Fruit fly (Drosophila melanogaster) S2 (cell line): ENCODE results near the gene CG44194.

ENCODE experiments used
- CG8478 ChIP-seq: fragments of >200 bp; optimal IDR thresholded peaks from 2 replicates; lab custom pipeline; 2018
- CTCF ChIP-seq, 2 experiments: fragments of >200 bp; optimal IDR thresholded peaks; 2 replicates each; lab custom pipeline; 2018

CG44194 gene

dm6 chr3R:12997550-12998233 lies at the start of gene CG44194, which contains the start of the genes CG17327 and CG7518:
TSS of gene CG44194 (minus strand) at chr3R:12997726.
TSS of gene CG17327 (minus strand) at chr3R:12997726.
TSS of gene CG7518 (plus strand) at chr3R:12998089.
- TF ChIP-seq CTCF (optimal IDR thresholded peaks at IDR 0.05; lab: Kevin White, UChicago) = no peak

dm6 chr3R:13044459-13044858 lies 46.9 kb upstream of the CG44194 start, which contains the start of gene Hsc70-2:
TSS of gene Hsc70-2 (plus strand) at chr3R:13044759.
- TF ChIP-seq CTCF (optimal IDR thresholded peaks at IDR 0.05; lab: Kevin White, UChicago) (no peak), CG8478 (lab: Kevin White, UChicago) (no peak)

DNA sequence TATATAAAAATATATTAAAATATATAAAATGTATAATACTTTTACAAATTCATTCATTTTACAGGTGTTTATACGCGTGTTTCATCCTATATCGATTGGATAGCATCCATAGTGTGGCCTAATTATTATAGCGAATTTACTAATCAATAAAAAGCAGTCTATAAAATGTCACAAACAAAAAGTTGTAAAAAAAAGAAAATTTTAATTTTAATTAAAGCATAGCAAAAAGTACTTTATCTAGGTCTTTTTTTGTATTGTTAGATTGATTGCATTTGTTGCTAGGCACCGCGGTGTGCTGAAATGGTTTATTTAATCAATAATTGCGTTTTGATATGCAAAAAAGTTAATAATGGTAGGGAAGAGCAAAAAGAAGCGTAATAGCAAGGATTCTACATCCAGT lies 46.3 kb upstream of the CG44194 start, which contains the start of gene CG45122:
Gene CG45122, plus strand, starts transcription at position 301 of the 400 bp plus-strand sequence.
- TF ChIP-seq CTCF (optimal IDR thresholded peaks at IDR 0.05; lab: Kevin White, UChicago) = no peak
- TF ChIP-seq CG8478 (lab: Kevin White, UChicago) = no peak

DNA sequence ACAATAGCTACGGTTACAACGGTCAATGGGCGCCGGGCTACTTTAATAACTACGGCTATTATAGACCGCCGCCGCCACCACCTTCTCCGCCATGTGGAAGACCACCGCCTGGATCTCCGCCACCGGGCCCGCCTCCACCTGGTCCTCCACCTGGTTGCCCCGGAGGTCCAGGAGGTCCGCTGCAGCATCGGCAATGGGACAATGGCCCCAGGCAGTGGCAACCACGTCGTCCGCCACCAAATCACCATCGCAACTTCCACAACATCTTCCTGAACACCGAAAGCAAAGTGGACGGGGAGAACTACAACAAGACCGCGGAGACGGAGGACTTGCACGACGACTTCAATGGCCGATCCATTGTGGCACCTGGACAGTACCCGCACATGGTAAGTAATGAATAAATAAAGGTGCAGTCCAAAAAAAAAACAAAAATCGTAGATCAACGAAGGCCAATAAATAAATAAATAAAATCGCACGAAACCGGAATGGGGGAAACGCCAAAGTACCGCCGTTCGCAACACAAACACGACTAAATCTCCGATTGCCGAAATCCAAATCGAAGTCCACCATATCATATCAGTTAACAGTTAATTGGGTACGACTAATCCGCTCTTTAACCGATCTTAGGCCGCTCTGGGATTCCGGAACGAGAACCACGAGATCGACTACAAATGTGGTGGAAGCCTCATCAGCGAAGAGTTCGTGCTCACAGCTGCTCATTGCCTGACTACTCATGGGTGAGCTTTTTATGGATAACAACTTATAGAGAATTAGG lies 44.9 kb upstream of the CG44194 start, which contains the start of gene snk:
Gene snk, minus strand, starts transcription at position 513 of the 775 bp plus-strand sequence.
- TF ChIP-seq CTCF (optimal IDR thresholded peaks at IDR 0.05; lab: Kevin White, UChicago) = no peak
- no peak for TF ChIP-seq CG8478 (lab: Kevin White, UChicago)

dm6 chr3R:13041750-13042149 lies 44.2 kb upstream of the CG44194 start, which contains the start of gene CG11670:
TSS of gene CG11670 (plus strand) at chr3R:13042050.
- TF ChIP-seq CG8478 (lab: Kevin White, UChicago) (no peak), CTCF (optimal IDR thresholded peaks at IDR 0.05; lab: Kevin White, UChicago) (no peak)

DNA sequence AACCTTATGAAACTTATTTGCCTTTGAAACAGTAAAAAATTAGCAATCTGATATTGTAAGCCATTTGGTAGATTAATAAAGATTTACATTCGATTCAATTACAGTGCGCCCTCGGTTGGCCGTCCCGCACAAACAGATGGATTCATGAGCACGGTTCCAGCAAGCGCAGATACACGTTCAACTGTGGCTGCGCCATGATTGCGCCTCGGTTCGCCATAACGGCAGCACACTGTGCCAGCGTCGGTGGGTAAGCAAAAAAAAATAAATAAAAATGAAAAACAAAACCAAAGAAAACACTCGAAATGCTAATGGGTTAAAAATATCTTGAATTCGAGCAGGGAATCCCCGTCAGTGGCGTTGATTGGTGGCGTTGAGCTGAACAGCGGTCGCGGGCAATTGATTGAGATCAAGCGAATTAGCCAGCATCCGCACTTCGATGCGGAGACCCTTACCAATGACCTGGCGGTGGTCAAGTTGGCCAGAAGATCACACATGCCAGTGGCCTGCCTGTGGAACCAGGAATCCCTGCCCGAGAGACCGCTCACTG lies 41.6 kb upstream of the CG44194 start:
- TF ChIP-seq CG8478 (lab: Kevin White, UChicago) (no peak), CTCF (optimal IDR thresholded peaks at IDR 0.05; lab: Kevin White, UChicago) (no peak)

- TF ChIP-seq CG8478 (lab: Kevin White, UChicago) = no peak
- no peak for TF ChIP-seq CTCF (optimal IDR thresholded peaks at IDR 0.05; lab: Kevin White, UChicago)
Measured at dm6 chr3R:13038075-13038474, 40.5 kb upstream of the CG44194 start, which contains the start of gene CG11668. TSS of gene CG11668 (plus strand) at chr3R:13038375.

- TF ChIP-seq CG8478 (lab: Kevin White, UChicago) = no peak
- TF ChIP-seq CTCF (optimal IDR thresholded peaks at IDR 0.05; lab: Kevin White, UChicago) = no peak
Measured at dm6 chr3R:13036064-13036463, 38.5 kb upstream of the CG44194 start.

DNA sequence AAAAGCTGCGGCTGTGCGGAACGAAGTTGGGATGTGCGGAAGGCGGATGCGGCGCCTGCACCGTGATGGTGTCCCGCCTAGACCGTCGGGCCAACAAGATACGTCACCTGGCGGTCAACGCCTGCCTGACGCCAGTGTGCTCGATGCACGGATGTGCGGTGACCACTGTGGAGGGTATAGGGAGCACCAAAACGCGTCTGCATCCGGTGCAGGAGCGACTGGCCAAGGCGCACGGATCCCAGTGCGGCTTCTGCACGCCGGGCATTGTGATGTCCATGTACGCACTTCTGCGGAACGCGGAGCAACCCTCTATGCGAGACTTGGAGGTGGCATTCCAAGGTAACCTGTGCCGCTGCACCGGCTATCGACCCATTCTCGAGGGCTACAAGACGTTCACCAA lies 36.1 kb upstream of the CG44194 start:
- TF ChIP-seq CG8478 (lab: Kevin White, UChicago) (no peak), CTCF (optimal IDR thresholded peaks at IDR 0.05; lab: Kevin White, UChicago) (no peak)

DNA sequence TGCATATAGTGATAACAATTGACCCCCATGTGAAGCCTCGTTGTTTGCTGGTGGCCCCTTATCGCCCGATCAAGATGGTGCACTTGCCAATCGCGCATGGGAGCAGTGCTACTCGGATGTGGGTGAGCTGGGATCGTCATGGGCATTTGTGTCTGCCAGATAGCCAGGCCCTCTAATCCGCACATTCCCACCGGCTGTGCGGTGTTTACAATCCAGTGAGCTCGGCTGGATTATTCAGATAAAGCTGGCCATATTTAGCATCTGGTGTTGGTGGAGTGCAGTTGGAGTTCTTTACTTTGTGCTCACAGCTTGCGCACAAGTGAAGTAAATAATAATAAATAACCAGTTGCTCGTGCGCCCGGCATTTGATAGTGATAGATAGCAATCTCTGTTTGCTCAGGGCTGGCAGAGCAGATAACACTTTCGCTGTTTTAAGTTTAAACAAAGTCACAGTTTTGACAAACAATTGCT lies 35.5 kb upstream of the CG44194 start:
- TF ChIP-seq CTCF (optimal IDR thresholded peaks at IDR 0.05; lab: Kevin White, UChicago) (no peak), CG8478 (lab: Kevin White, UChicago) (no peak)

dm6 chr3R:13032323-13032722 lies 34.8 kb upstream of the CG44194 start, which contains the start of gene ry:
TSS of gene ry (plus strand) at chr3R:13032528.
- TF ChIP-seq CG8478 (lab: Kevin White, UChicago) (no peak), CTCF (optimal IDR thresholded peaks at IDR 0.05; lab: Kevin White, UChicago) (no peak)

DNA sequence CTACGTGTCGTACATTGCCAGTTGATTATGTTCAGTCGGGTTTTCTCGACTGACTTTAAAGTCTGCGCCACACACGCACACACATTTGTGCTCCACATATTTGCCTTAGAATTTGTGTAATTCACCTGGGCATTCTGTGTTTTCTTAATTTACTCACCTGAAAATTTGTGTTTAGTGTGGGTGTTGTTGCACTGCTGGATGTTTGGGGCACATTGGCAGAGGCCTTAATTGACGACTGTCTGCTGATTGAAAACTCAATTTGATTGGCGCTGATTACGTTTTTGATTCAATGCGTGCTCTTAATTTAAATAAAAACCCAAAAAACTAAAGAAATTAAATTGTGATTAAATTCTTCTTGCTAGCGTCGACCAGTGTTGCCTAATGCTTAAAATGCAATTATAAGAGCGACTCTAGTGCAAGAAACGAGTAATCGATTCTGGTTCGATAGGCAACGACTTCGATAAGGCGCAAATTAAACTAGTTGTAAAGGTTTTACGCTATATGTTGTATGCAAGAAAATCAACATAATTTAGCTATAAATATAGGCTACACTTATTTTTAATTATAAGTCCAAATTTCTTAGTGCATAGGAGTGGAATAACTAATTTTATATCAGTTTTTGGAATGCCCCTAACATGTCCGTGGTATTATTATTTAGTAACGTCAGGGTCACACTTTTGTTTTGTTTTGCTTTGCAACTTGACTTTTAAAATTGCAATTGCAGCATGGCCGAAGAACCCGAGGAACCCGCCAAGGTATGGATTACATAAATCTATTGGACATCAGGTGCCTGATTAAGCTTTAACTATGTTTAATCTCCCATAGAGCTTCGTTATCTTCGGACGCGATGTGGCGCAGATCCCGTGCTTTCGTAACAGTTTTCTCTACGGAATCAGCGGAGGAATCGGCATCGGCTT lies 33.0 kb upstream of the CG44194 start, which contains the start of the genes CG46281 and CG46280:
Gene CG46281, minus strand, starts transcription at position 51 of the 917 bp plus-strand sequence.
Gene CG46280, minus strand, starts transcription at position 403 of the 917 bp plus-strand sequence.
- TF ChIP-seq CTCF (optimal IDR thresholded peaks at IDR 0.05; lab: Kevin White, UChicago) (no peak), CG8478 (lab: Kevin White, UChicago) (no peak)

DNA sequence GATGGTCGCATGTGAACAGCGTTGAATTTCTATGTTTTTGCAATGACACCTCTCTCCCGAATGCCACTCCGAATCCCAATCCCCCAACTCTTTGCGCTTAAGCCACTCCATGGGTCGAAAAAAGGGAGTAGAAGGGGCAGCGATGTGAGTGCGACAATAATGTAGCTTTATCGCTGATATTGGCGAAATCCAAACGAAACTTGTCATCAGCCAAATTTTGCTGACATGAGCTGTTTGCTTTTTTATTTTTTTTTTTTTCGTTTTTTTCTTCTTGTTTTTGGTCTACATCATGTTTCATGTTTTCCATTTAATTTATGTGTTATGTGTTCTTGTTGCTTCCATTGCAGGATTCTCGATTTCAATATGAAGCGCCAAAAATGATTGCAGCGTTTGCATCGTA lies 21.5 kb upstream of the CG44194 start:
- TF ChIP-seq CTCF (optimal IDR thresholded peaks at IDR 0.05; lab: Kevin White, UChicago) (no peak), CG8478 (lab: Kevin White, UChicago) (no peak)
